Worm (Caenorhabditis elegans) whole organism, young adult: Measurements from ENCODE around the gene nol-56.
A peak's percentile ranks its signal among the peaks of the same experiment; 100 is the strongest.

ENCODE experiments used
- B0019.2 ChIP-seq: fragments of 200-800 bp; sonication (Bioruptor generic); conservative IDR thresholded peaks from 2 replicates; pipeline ENCODE4 v1.3.6; 2022; ENCODE audit warnings: missing genetic modification reagents, missing genetic modification characterization, missing compliant biosample characterization
- C06A6.2 ChIP-seq: fragments of 200-800 bp; sonication (Bioruptor generic); conservative IDR thresholded peaks from 2 replicates; pipeline ENCODE4 v1.3.6; 2022; ENCODE audit warnings: missing genetic modification characterization, missing compliant biosample characterization
- F23B12.7 ChIP-seq: sonication (generic microtip); optimal IDR thresholded peaks from 2 replicates; lab custom pipeline; 2017; ENCODE audit warnings: missing genetic modification characterization, mild to moderate bottlenecking, missing compliant biosample characterization, antibody characterized with exemption, moderate library complexity; ENCODE audit not compliant: insufficient read depth
- F37B4.10 ChIP-seq: fragments of 200-800 bp; sonication (Bioruptor generic); IDR thresholded peaks from 2 replicates; pipeline ENCODE4 v1.3.6; 2022; ENCODE audit warnings: missing genetic modification characterization, missing compliant biosample characterization
- F55B11.4 ChIP-seq: sonication (generic microtip); optimal IDR thresholded peaks from 2 replicates; lab custom pipeline; 2016; ENCODE audit warnings: missing compliant biosample characterization, missing genetic modification characterization, borderline replicate concordance; ENCODE audit not compliant: insufficient read depth
- K12H6.12 ChIP-seq: fragments of 200-800 bp; sonication (Bioruptor generic); optimal IDR thresholded peaks from 2 replicates; lab custom pipeline; 2018; ENCODE audit warnings: mild to moderate bottlenecking, missing genetic modification characterization, missing compliant biosample characterization
- T26A5.8 ChIP-seq: sonication (generic microtip); optimal IDR thresholded peaks from 2 replicates; lab custom pipeline; 2016; ENCODE audit warnings: missing genetic modification characterization, missing compliant biosample characterization
- Y53G8AR.9 ChIP-seq: fragments of 200-800 bp; sonication (Bioruptor generic); conservative IDR thresholded peaks from 2 replicates; pipeline ENCODE4 v1.3.6; 2022; ENCODE audit warnings: missing genetic modification reagents, missing genetic modification characterization, missing compliant biosample characterization
- Y67H2A.10 ChIP-seq: fragments of 200-800 bp; sonication (Bioruptor generic); conservative IDR thresholded peaks from 2 replicates; pipeline ENCODE4 v1.3.6; 2022; ENCODE audit warnings: missing genetic modification reagents, missing genetic modification characterization, missing compliant biosample characterization
- Y95B8A.8 ChIP-seq: fragments of 200-800 bp; sonication (Bioruptor generic); IDR thresholded peaks from 2 replicates; pipeline ENCODE4 v1.3.6; 2022; ENCODE audit warnings: missing genetic modification reagents, missing genetic modification characterization, missing compliant biosample characterization
- aptf-2 ChIP-seq: fragments of 200-800 bp; sonication (Bioruptor generic); conservative IDR thresholded peaks from 2 replicates; pipeline ENCODE4 v1.3.6; 2022; ENCODE audit warnings: missing genetic modification reagents, missing genetic modification characterization, missing compliant biosample characterization
- atf-7 ChIP-seq: sonication (generic microtip); optimal IDR thresholded peaks from 2 replicates; lab custom pipeline; 2017; ENCODE audit warnings: mild to moderate bottlenecking, missing genetic modification characterization, missing compliant biosample characterization
- attf-3 ChIP-seq: fragments of 200-800 bp; sonication (Bioruptor generic); conservative IDR thresholded peaks from 2 replicates; pipeline ENCODE4 v1.3.6; 2022; ENCODE audit warnings: missing genetic modification reagents, missing genetic modification characterization, missing compliant biosample characterization
- bed-2 ChIP-seq: fragments of 200-800 bp; sonication (Bioruptor generic); IDR thresholded peaks from 2 replicates; pipeline ENCODE4 v1.3.6; 2022; ENCODE audit warnings: missing genetic modification reagents, missing genetic modification characterization, missing compliant biosample characterization
- cebp-2 ChIP-seq: fragments of 200-800 bp; sonication (Bioruptor generic); IDR thresholded peaks from 2 replicates; pipeline ENCODE4 v1.3.6; 2022; ENCODE audit warnings: missing genetic modification characterization, missing compliant biosample characterization
- ceh-58 ChIP-seq: fragments of 200-800 bp; sonication (Bioruptor generic); IDR thresholded peaks from 2 replicates; pipeline ENCODE4 v1.3.6; 2022; ENCODE audit warnings: missing genetic modification characterization, missing compliant biosample characterization
- ceh-79 ChIP-seq: sonication (generic microtip); optimal IDR thresholded peaks from 2 replicates; lab custom pipeline; 2017; ENCODE audit warnings: mild to moderate bottlenecking, missing genetic modification characterization, missing compliant biosample characterization
- dox-1 ChIP-seq: fragments of 200-800 bp; sonication (Bioruptor generic); IDR thresholded peaks from 2 replicates; pipeline ENCODE4 v1.3.6; 2022; ENCODE audit warnings: missing genetic modification reagents, missing genetic modification characterization, missing compliant biosample characterization
- efl-1 ChIP-seq: fragments of 150-350 bp; optimal IDR thresholded peaks from 2 replicates; lab custom pipeline; 2014; ENCODE audit warnings: missing biosample characterization, missing genetic modification reagents, missing genetic modification characterization
- egrh-3 ChIP-seq: fragments of 200-800 bp; sonication (Bioruptor generic); IDR thresholded peaks from 2 replicates; pipeline ENCODE4 v1.3.6; 2022; ENCODE audit warnings: missing genetic modification reagents, missing genetic modification characterization, missing compliant biosample characterization
- ekl-4 ChIP-seq: fragments of 200-800 bp; sonication (Bioruptor generic); IDR thresholded peaks from 2 replicates; pipeline ENCODE4 v1.3.6; 2022; ENCODE audit warnings: missing genetic modification reagents, missing genetic modification characterization, missing compliant biosample characterization
- gei-17 ChIP-seq: fragments of 200-800 bp; sonication (Bioruptor generic); optimal IDR thresholded peaks from 2 replicates; lab custom pipeline; 2018; ENCODE audit warnings: mild to moderate bottlenecking, missing genetic modification characterization, missing compliant biosample characterization
- hlh-26 ChIP-seq: fragments of 200-800 bp; sonication (Bioruptor generic); conservative IDR thresholded peaks from 2 replicates; pipeline ENCODE4 v1.3.6; 2022; ENCODE audit warnings: missing genetic modification reagents, missing genetic modification characterization, missing compliant biosample characterization
- hmg-20 ChIP-seq: fragments of 200-800 bp; sonication (Bioruptor generic); IDR thresholded peaks from 2 replicates; pipeline ENCODE4 v1.3.6; 2022; ENCODE audit warnings: missing genetic modification reagents, missing genetic modification characterization, missing compliant biosample characterization
- hrde-1 ChIP-seq: sonication (generic microtip); optimal IDR thresholded peaks from 2 replicates; lab custom pipeline; 2016; ENCODE audit warnings: missing genetic modification characterization, mild to moderate bottlenecking, missing compliant biosample characterization, moderate library complexity, missing genotype, missing genetic modification reagents, borderline replicate concordance
- hsf-1 ChIP-seq: fragments of 200-800 bp; sonication (Bioruptor generic); IDR thresholded peaks from 2 replicates; pipeline ENCODE4 v1.3.6; 2022; ENCODE audit warnings: missing genetic modification reagents, missing genetic modification characterization, missing compliant biosample characterization
- let-607 ChIP-seq, 2 experiments: fragments of 200-800 bp in 1 of 2; sonication (Bioruptor generic) in 1 of 2; sonication (generic microtip) in 1 of 2; optimal IDR thresholded peaks; 2 replicates each; lab custom pipeline; 2016 to 2018; ENCODE audit warnings: mild to moderate bottlenecking in 2 of 2, missing compliant biosample characterization in 2 of 2, missing genetic modification characterization in 2 of 2, moderate library complexity in 2 of 2, missing genotype in 1 of 2
- lin-40 ChIP-seq: sonication (generic microtip); optimal IDR thresholded peaks from 2 replicates; lab custom pipeline; 2016; ENCODE audit warnings: missing genetic modification characterization, mild to moderate bottlenecking, missing compliant biosample characterization, missing genotype, missing genetic modification reagents
- madf-10 ChIP-seq: sonication (generic microtip); optimal IDR thresholded peaks from 2 replicates; lab custom pipeline; 2016; ENCODE audit warnings: mild to moderate bottlenecking, missing genetic modification characterization, missing compliant biosample characterization
- madf-3 ChIP-seq: fragments of 200-800 bp; sonication (Bioruptor generic); IDR thresholded peaks from 2 replicates; pipeline ENCODE4 v1.3.6; 2022; ENCODE audit warnings: missing genetic modification reagents, missing genetic modification characterization, missing compliant biosample characterization
- madf-6 ChIP-seq: fragments of 200-800 bp; sonication (Bioruptor generic); IDR thresholded peaks from 2 replicates; pipeline ENCODE4 v1.3.6; 2022; ENCODE audit warnings: missing genetic modification reagents, missing genetic modification characterization, missing compliant biosample characterization
- madf-8 ChIP-seq: fragments of 200-800 bp; sonication (Bioruptor generic); conservative IDR thresholded peaks from 2 replicates; pipeline ENCODE4 v1.3.6; 2022; ENCODE audit warnings: missing genetic modification reagents, missing genetic modification characterization, missing compliant biosample characterization
- mel-28 ChIP-seq: sonication (generic microtip); optimal IDR thresholded peaks from 2 replicates; lab custom pipeline; 2016; ENCODE audit warnings: borderline replicate concordance, mild to moderate bottlenecking, missing genetic modification characterization, missing compliant biosample characterization
- nfya-1 ChIP-seq: sonication (generic microtip); optimal IDR thresholded peaks from 2 replicates; lab custom pipeline; 2017; ENCODE audit warnings: antibody characterized with exemption, missing compliant biosample characterization, missing genetic modification characterization, borderline replicate concordance; ENCODE audit not compliant: insufficient read depth
- nfya-2 ChIP-seq: fragments of 200-800 bp; sonication (Bioruptor generic); IDR thresholded peaks from 2 replicates; pipeline ENCODE4 v1.3.6; 2022; ENCODE audit warnings: missing genetic modification reagents, missing genetic modification characterization, missing compliant biosample characterization
- nfyb-1 ChIP-seq: fragments of 200-800 bp; sonication (Bioruptor generic); IDR thresholded peaks from 2 replicates; pipeline ENCODE4 v1.3.6; 2022; ENCODE audit warnings: missing genetic modification reagents, missing genetic modification characterization, missing compliant biosample characterization
- nhr-120 ChIP-seq: fragments of 200-800 bp; sonication (Bioruptor generic); IDR thresholded peaks from 2 replicates; pipeline ENCODE4 v1.3.6; 2022; ENCODE audit warnings: missing genetic modification characterization, missing compliant biosample characterization
- nhr-80 ChIP-seq: sonication (generic microtip); optimal IDR thresholded peaks from 2 replicates; lab custom pipeline; 2016; ENCODE audit warnings: missing genetic modification characterization, missing compliant biosample characterization
- snpc-4 ChIP-seq, 5 experiments: fragments of 150-350 bp in 1 of 5; sonication (generic microtip) in 4 of 5; optimal IDR thresholded peaks; 2 replicates each; lab custom pipeline; 2014 to 2018; ENCODE audit warnings: missing genetic modification characterization in 5 of 5, missing biosample characterization in 3 of 5, antibody characterized with exemption in 2 of 5, mild to moderate bottlenecking in 2 of 5, missing compliant biosample characterization in 2 of 5, missing genotype in 2 of 5, moderate library complexity in 2 of 5, missing genetic modification reagents in 1 of 5
- somi-1 ChIP-seq: fragments of 200-800 bp; sonication (Bioruptor generic); optimal IDR thresholded peaks from 2 replicates; lab custom pipeline; 2018; ENCODE audit warnings: mild to moderate bottlenecking, missing genetic modification characterization, missing compliant biosample characterization
- sptf-2 ChIP-seq: fragments of 200-800 bp; sonication (Bioruptor generic); optimal IDR thresholded peaks from 2 replicates; lab custom pipeline; 2018; ENCODE audit warnings: mild to moderate bottlenecking, missing genetic modification characterization, missing compliant biosample characterization
- tbp1 ChIP-seq: fragments of 200-800 bp; sonication (Bioruptor generic); optimal IDR thresholded peaks from 2 replicates; lab custom pipeline; 2018; ENCODE audit warnings: mild to moderate bottlenecking, missing genetic modification characterization, missing compliant biosample characterization
- tbx-9 ChIP-seq: sonication (generic microtip); optimal IDR thresholded peaks from 2 replicates; lab custom pipeline; 2016; ENCODE audit warnings: borderline replicate concordance, missing genetic modification characterization, inconsistent platforms, missing compliant biosample characterization
- unc-130 ChIP-seq: sonication (generic microtip); optimal IDR thresholded peaks from 2 replicates; lab custom pipeline; 2016; ENCODE audit warnings: missing genetic modification reagents, missing genetic modification characterization, missing compliant biosample characterization
- zfh-2 ChIP-seq: fragments of 200-800 bp; sonication (Bioruptor generic); conservative IDR thresholded peaks from 2 replicates; pipeline ENCODE4 v1.3.6; 2022; ENCODE audit warnings: missing genetic modification reagents, missing genetic modification characterization, missing compliant biosample characterization
- ztf-25 ChIP-seq: fragments of 200-800 bp; sonication (Bioruptor generic); IDR thresholded peaks from 2 replicates; pipeline ENCODE4 v1.3.6; 2022; ENCODE audit warnings: missing genetic modification reagents, missing genetic modification characterization, missing compliant biosample characterization
- ztf-28 ChIP-seq: fragments of 200-800 bp; sonication (Bioruptor generic); IDR thresholded peaks from 2 replicates; pipeline ENCODE4 v1.3.6; 2022; ENCODE audit warnings: missing genetic modification reagents, missing genetic modification characterization, missing compliant biosample characterization

nol-56 gene

DNA sequence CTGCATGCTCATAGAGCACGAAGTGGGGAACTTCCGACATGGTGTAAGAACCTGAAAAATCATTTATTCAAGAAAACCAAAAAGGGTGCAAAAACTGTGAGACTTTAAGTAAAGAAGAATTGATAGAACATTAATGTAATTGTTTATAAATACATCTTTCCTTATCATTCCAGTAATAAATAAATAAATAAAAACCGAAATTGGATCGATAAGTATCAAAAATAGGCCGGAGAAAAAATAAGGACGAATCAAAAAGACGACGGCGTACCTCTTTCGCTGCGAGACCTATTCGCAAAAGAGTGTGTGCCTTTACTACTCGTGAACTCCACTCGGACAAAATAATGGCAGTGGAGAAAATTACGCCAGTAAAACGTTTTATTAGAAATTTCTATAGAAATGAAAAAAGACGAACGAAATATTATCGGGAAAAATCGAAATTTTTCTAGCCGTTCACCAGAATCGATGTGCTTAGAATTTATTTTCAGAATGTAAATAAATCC lies at the start of gene nol-56:
nol-56 (minus strand) TSS at position 51 of the 500 bp plus-strand sequence.
- TF ChIP-seq nhr-120 (GFP tag; lab: Robert Waterston, UW) (no peak), hrde-1 (tag; lab: Kevin White, UChicago) (peak; percentile 13), snpc-4 (GFP tag; optimal IDR thresholded peaks at IDR 0.05; lab: Kevin White, UChicago) (peak; percentile 17), snpc-4 (tag; optimal IDR thresholded peaks at IDR 0.05; lab: Kevin White, UChicago) (peak in 3 of 4 experiments; percentile 41 to 50 (median 48)), nfyb-1 (0 out of 2 replicates have a peak, but pooled peaks have one; percentile 62), madf-8 (GFP tag; lab: Robert Waterston, UW) (no peak), C06A6.2 (GFP tag; lab: Robert Waterston, UW) (no peak), somi-1 (GFP tag; lab: Kevin White, UChicago) (no peak), B0019.2 (GFP tag; lab: Robert Waterston, UW) (no peak), aptf-2 (GFP tag; lab: Robert Waterston, UW) (no peak), hmg-20 (0 out of 2 replicates have a peak, but pooled peaks have one; percentile 25), F37B4.10 (GFP tag; lab: Robert Waterston, UW) (no peak), nhr-80 (tag; lab: Kevin White, UChicago) (peak; percentile 16), cebp-2 (GFP tag; lab: Robert Waterston, UW) (no peak), F55B11.4 (tag; lab: Kevin White, UChicago) (no peak), gei-17 (GFP tag; lab: Kevin White, UChicago) (no peak), bed-2 (GFP tag; lab: Robert Waterston, UW) (peak; percentile 14; the same call in 1 of the 2 replicates), nfya-2 (GFP tag; lab: Robert Waterston, UW) (no peak), mel-28 (tag; lab: Kevin White, UChicago) (no peak), dox-1 (GFP tag; lab: Robert Waterston, UW) (peak; percentile 74), egrh-3 (no peak), F23B12.7 (tag; lab: Kevin White, UChicago) (no peak), Y53G8AR.9 (GFP tag; lab: Robert Waterston, UW) (0 out of 2 replicates have a peak, but pooled peaks have one; percentile 38), ztf-28 (GFP tag; lab: Robert Waterston, UW) (no peak), ceh-58 (GFP tag; lab: Robert Waterston, UW) (no peak), madf-10 (tag; lab: Kevin White, UChicago) (peak; percentile 29), atf-7 (no peak), madf-3 (GFP tag; lab: Robert Waterston, UW) (peak; percentile 79), hlh-26 (no peak), zfh-2 (no peak), madf-6 (GFP tag; lab: Robert Waterston, UW) (peak; percentile 51; the same call in 1 of the 2 replicates), tbp1 (GFP tag; lab: Kevin White, UChicago) (peak; percentile 47), ztf-25 (GFP tag; lab: Robert Waterston, UW) (no peak), nfya-1 (tag; lab: Kevin White, UChicago) (no peak), tbx-9 (no peak), efl-1 (GFP tag; lab: Kevin White, UChicago) (peak; percentile 49), ekl-4 (no peak), hsf-1 (no peak), Y67H2A.10 (GFP tag; lab: Robert Waterston, UW) (no peak), unc-130 (GFP tag; lab: Kevin White, UChicago) (peak; percentile 49), ceh-79 (tag; lab: Kevin White, UChicago) (no peak), attf-3 (GFP tag; lab: Robert Waterston, UW) (peak; percentile 32; the same call in 1 of the 2 replicates), K12H6.12 (peak; percentile 24), sptf-2 (GFP tag; lab: Kevin White, UChicago) (no peak), lin-40 (tag; lab: Kevin White, UChicago) (peak; percentile 71), T26A5.8 (tag; lab: Kevin White, UChicago) (no peak), let-607 (tag; optimal IDR thresholded peaks at IDR 0.05; lab: Kevin White, UChicago) (peak in 1 of 2 experiments; percentile 60), Y95B8A.8 (GFP tag; lab: Robert Waterston, UW) (no peak)
